Fruit fly (Drosophila melanogaster): ENCODE data around the gene OtopLa.
A peak's percentile ranks its signal among the peaks of the same experiment; 100 is the strongest.

The OtopLa gene

dm6 chrX:5639083-5639482 is 9.2 kb downstream of the OtopLa start (continued):
- TF ChIP-seq Hr39 (optimal IDR thresholded peaks at IDR 0.05) (no peak), Atf-2 (GFP tag; optimal IDR thresholded peaks at IDR 0.05) (no peak), danr (GFP tag; IDR thresholded peaks at IDR 0.05) (no peak), schlank (tag; optimal IDR thresholded peaks at IDR 0.05) (no peak), CG9932 (GFP tag; IDR thresholded peaks at IDR 0.05) (0 out of 2 replicates have a peak, but pooled peaks have one; percentile 9), CG15479 (GFP tag; optimal IDR thresholded peaks at IDR 0.05) (no peak), Poxn (GFP tag; IDR thresholded peaks at IDR 0.05) (0 out of 2 replicates have a peak, but pooled peaks have one; percentile 7), Doc3 (GFP tag; IDR thresholded peaks at IDR 0.05; ENCODE audit: partially characterized antibody) (no peak), run (tag; optimal IDR thresholded peaks at IDR 0.05) (no peak), da (GFP tag; optimal IDR thresholded peaks at IDR 0.05) (no peak), CG17829 (tag; optimal IDR thresholded peaks at IDR 0.05) (peak; percentile 2), CG2129 (GFP tag; IDR thresholded peaks at IDR 0.05; ENCODE audit: partially characterized antibody) (no peak), E2f2 (GFP tag; IDR thresholded peaks at IDR 0.05) (no peak; the same call in 1 of the 2 replicates), MTF-1 (GFP tag; optimal IDR thresholded peaks at IDR 0.05; ENCODE audit: borderline replicate concordance) (no peak), Lpt (GFP tag; optimal IDR thresholded peaks at IDR 0.05) (no peak), sens (GFP tag) (peak; percentile 94), CG15073 (GFP tag; optimal IDR thresholded peaks at IDR 0.05) (no peak), CG10267 (tag; optimal IDR thresholded peaks at IDR 0.05) (peak; percentile 34), Ravus (GFP tag; IDR thresholded peaks at IDR 0.05) (no peak; the same call in 1 of the 2 replicates), usp (GFP tag; optimal IDR thresholded peaks at IDR 0.05) (no peak), CG8359 (GFP tag; optimal IDR thresholded peaks at IDR 0.05; ENCODE audit: borderline replicate concordance) (peak; percentile 10), fd102C (GFP tag; optimal IDR thresholded peaks at IDR 0.05) (no peak), trem (tag; optimal IDR thresholded peaks at IDR 0.05) (peak; percentile 17), pros (GFP tag; optimal IDR thresholded peaks at IDR 0.05) (peak; percentile 17), CG3838 (GFP tag; optimal IDR thresholded peaks at IDR 0.05) (no peak), Lhr (GFP tag; optimal IDR thresholded peaks at IDR 0.05) (no peak), CG10462 (GFP tag; optimal IDR thresholded peaks at IDR 0.05) (no peak), inv (GFP tag; IDR thresholded peaks at IDR 0.05; ENCODE audit: partially characterized antibody) (no peak), gce (GFP tag; IDR thresholded peaks at IDR 0.05) (0 out of 3 replicates have a peak, but pooled peaks have one; percentile 26), bbx (GFP tag; IDR thresholded peaks at IDR 0.05; ENCODE audit: partially characterized antibody) (no peak), maf-S (GFP tag; optimal IDR thresholded peaks at IDR 0.05) (no peak), insv (GFP tag; optimal IDR thresholded peaks at IDR 0.05) (no peak), CG13287 (GFP tag; IDR thresholded peaks at IDR 0.05; ENCODE audit: partially characterized antibody) (no peak), ab (GFP tag; optimal IDR thresholded peaks at IDR 0.05) (no peak), CG9727 (GFP tag; optimal IDR thresholded peaks at IDR 0.05) (peak; percentile 29), z (GFP tag; IDR thresholded peaks at IDR 0.05) (no peak), NC2α (GFP tag; optimal IDR thresholded peaks at IDR 0.05) (no peak), CG2202 (tag; optimal IDR thresholded peaks at IDR 0.05) (peak; percentile 33), oc (tag; optimal IDR thresholded peaks at IDR 0.05) (no peak), ERR (GFP tag; optimal IDR thresholded peaks at IDR 0.05) (no peak), so (GFP tag; IDR thresholded peaks at IDR 0.05) (0 out of 3 replicates have a peak, but pooled peaks have one; percentile 19), CG3065 (GFP tag; optimal IDR thresholded peaks at IDR 0.05) (no peak), gsb-n (tag; optimal IDR thresholded peaks at IDR 0.05) (peak; percentile 72), unc-4 (GFP tag; IDR thresholded peaks at IDR 0.05; ENCODE audit: partially characterized antibody) (no peak), Side (GFP tag; optimal IDR thresholded peaks at IDR 0.05) (peak; percentile 29), Hr51 (GFP tag; optimal IDR thresholded peaks at IDR 0.05) (peak; percentile 6 to 44), ranshi (GFP tag; IDR thresholded peaks at IDR 0.05) (peak; percentile 52; the same call in 1 of the 2 replicates), scrt (GFP tag; optimal IDR thresholded peaks at IDR 0.05) (no peak), CG11504 (tag; optimal IDR thresholded peaks at IDR 0.05) (peak; percentile 62), CG4404 (GFP tag; IDR thresholded peaks at IDR 0.05) (no peak; the same call in 1 of the 2 replicates), CG7745 (tag; optimal IDR thresholded peaks at IDR 0.05) (no peak)
